Worm (Caenorhabditis elegans) whole organism, L3 larva: ENCODE measurements around the gene C55C3.73.

Experiments
- ZK546.5 ChIP-seq: sonication (generic microtip); optimal IDR thresholded peaks from 2 replicates; lab custom pipeline; 2017; ENCODE audit warnings: missing biosample characterization, missing genetic modification characterization
- aly-2 ChIP-seq: fragments of 150-350 bp; optimal IDR thresholded peaks from 2 replicates; lab custom pipeline; 2014; ENCODE audit warnings: missing biosample characterization, missing genetic modification characterization
- ama-1 ChIP-seq: fragments of 150-350 bp; optimal IDR thresholded peaks from 2 replicates; lab custom pipeline; 2018
- ceh-16 ChIP-seq: sonication (generic microtip); optimal IDR thresholded peaks from 2 replicates; lab custom pipeline; 2017; ENCODE audit warnings: missing biosample characterization, missing genetic modification characterization
- ceh-82 ChIP-seq: fragments of 150-350 bp; optimal IDR thresholded peaks from 2 replicates; lab custom pipeline; 2014; ENCODE audit warnings: missing biosample characterization, missing genetic modification characterization
- ceh-9 ChIP-seq: sonication (generic microtip); optimal IDR thresholded peaks from 2 replicates; lab custom pipeline; 2018; ENCODE audit warnings: missing biosample characterization, missing genetic modification characterization
- daf-12 ChIP-seq: fragments of 150-350 bp; optimal IDR thresholded peaks from 2 replicates; lab custom pipeline; 2014; ENCODE audit warnings: missing biosample characterization, missing genetic modification reagents, missing genetic modification characterization
- egl-27 ChIP-seq: sonication (generic microtip); optimal IDR thresholded peaks from 4 replicates; lab custom pipeline; 2017; ENCODE audit warnings: missing biosample characterization, missing genetic modification reagents, missing genetic modification characterization
- egl-5 ChIP-seq: fragments of 150-350 bp; optimal IDR thresholded peaks from 2 replicates; lab custom pipeline; 2017; ENCODE audit warnings: missing biosample characterization, missing genetic modification reagents, missing genetic modification characterization, inconsistent platforms
- elt-1 ChIP-seq: fragments of 150-350 bp; optimal IDR thresholded peaks from 2 replicates; lab custom pipeline; 2014; ENCODE audit warnings: missing biosample characterization, missing genetic modification characterization
- elt-2 ChIP-seq: sonication (generic microtip); optimal IDR thresholded peaks from 2 replicates; lab custom pipeline; 2016; ENCODE audit warnings: missing genetic modification reagents, mild to moderate bottlenecking, missing genetic modification characterization, missing compliant biosample characterization
- elt-3 ChIP-seq, 3 experiments: fragments of 150-350 bp in 1 of 3; sonication (generic microtip) in 2 of 3; optimal IDR thresholded peaks; 2 replicates in 2 of 3; 4 replicates in 1 of 3; lab custom pipeline; 2014 to 2017; ENCODE audit warnings: missing biosample characterization in 3 of 3, missing genetic modification characterization in 3 of 3
- eor-1 ChIP-seq, 2 experiments: fragments of 150-350 bp; optimal IDR thresholded peaks; 2 replicates each; lab custom pipeline; 2014 to 2018; ENCODE audit warnings: missing biosample characterization in 2 of 2, missing genetic modification characterization in 2 of 2
- fkh-10 ChIP-seq: sonication (generic microtip); optimal IDR thresholded peaks from 2 replicates; lab custom pipeline; 2017; ENCODE audit warnings: missing biosample characterization, missing genetic modification reagents, missing genetic modification characterization
- fkh-2 ChIP-seq: fragments of 150-350 bp; optimal IDR thresholded peaks from 2 replicates; lab custom pipeline; 2014; ENCODE audit warnings: missing biosample characterization, missing genetic modification reagents, missing genetic modification characterization
- fos-1 ChIP-seq: fragments of 150-350 bp; optimal IDR thresholded peaks from 2 replicates; lab custom pipeline; 2014; ENCODE audit warnings: missing biosample characterization, missing genetic modification characterization
- hmg-11 ChIP-seq: sonication (generic microtip); optimal IDR thresholded peaks from 2 replicates; lab custom pipeline; 2016; ENCODE audit warnings: missing genetic modification characterization, missing compliant biosample characterization
- jun-1 ChIP-seq: fragments of 150-350 bp; optimal IDR thresholded peaks from 2 replicates; lab custom pipeline; 2014; ENCODE audit warnings: missing biosample characterization, missing genetic modification reagents, missing genetic modification characterization
- lin-15B ChIP-seq: fragments of 150-350 bp; optimal IDR thresholded peaks from 2 replicates; lab custom pipeline; 2014; ENCODE audit warnings: missing biosample characterization, missing genetic modification characterization
- lin-39 ChIP-seq: fragments of 150-350 bp; optimal IDR thresholded peaks from 2 replicates; lab custom pipeline; 2018; ENCODE audit warnings: missing biosample characterization, missing genetic modification reagents, missing genetic modification characterization
- lsy-12 ChIP-seq: sonication (generic microtip); optimal IDR thresholded peaks from 2 replicates; lab custom pipeline; 2016; ENCODE audit warnings: mild to moderate bottlenecking, missing genetic modification characterization, missing compliant biosample characterization
- mml-1 ChIP-seq: fragments of 150-350 bp; sonication (generic microtip); optimal IDR thresholded peaks from 3 replicates; lab custom pipeline; 2014; ENCODE audit warnings: missing biosample characterization, missing genetic modification characterization
- nfya-1 ChIP-seq: sonication (generic microtip); optimal IDR thresholded peaks from 2 replicates; lab custom pipeline; 2017; ENCODE audit warnings: missing genetic modification characterization, mild to moderate bottlenecking, missing compliant biosample characterization, antibody characterized with exemption, moderate library complexity; ENCODE audit not compliant: insufficient read depth
- nhr-11 ChIP-seq: fragments of 150-350 bp; optimal IDR thresholded peaks from 2 replicates; lab custom pipeline; 2014; ENCODE audit warnings: missing biosample characterization, missing genetic modification characterization
- nhr-12 ChIP-seq: fragments of 150-350 bp; optimal IDR thresholded peaks from 2 replicates; lab custom pipeline; 2014; ENCODE audit warnings: missing biosample characterization, missing genetic modification characterization
- nhr-23 ChIP-seq: fragments of 150-350 bp; optimal IDR thresholded peaks from 2 replicates; lab custom pipeline; 2014; ENCODE audit warnings: missing biosample characterization, missing genetic modification reagents, missing genetic modification characterization
- nhr-237 ChIP-seq: fragments of 150-350 bp; optimal IDR thresholded peaks from 2 replicates; lab custom pipeline; 2014; ENCODE audit warnings: missing biosample characterization, missing genetic modification characterization
- nhr-25 ChIP-seq: sonication (generic microtip); optimal IDR thresholded peaks from 2 replicates; lab custom pipeline; 2017; ENCODE audit warnings: missing biosample characterization, missing genetic modification characterization
- nhr-43 ChIP-seq: sonication (generic microtip); optimal IDR thresholded peaks from 2 replicates; lab custom pipeline; 2016; ENCODE audit warnings: mild to moderate bottlenecking, missing genetic modification characterization, missing compliant biosample characterization; ENCODE audit not compliant: poor library complexity, severe bottlenecking
- nhr-67 ChIP-seq: fragments of 150-350 bp; optimal IDR thresholded peaks from 2 replicates; lab custom pipeline; 2014; ENCODE audit warnings: missing biosample characterization, missing genetic modification characterization
- nhr-76 ChIP-seq: fragments of 150-350 bp; sonication (generic microtip); optimal IDR thresholded peaks from 5 replicates; lab custom pipeline; 2014; ENCODE audit warnings: missing biosample characterization, missing genetic modification characterization
- nhr-77 ChIP-seq: fragments of 150-350 bp; optimal IDR thresholded peaks from 2 replicates; lab custom pipeline; 2014; ENCODE audit warnings: missing biosample characterization, missing genetic modification characterization
- pha-4 ChIP-seq: fragments of 150-350 bp; optimal IDR thresholded peaks from 2 replicates; lab custom pipeline; 2014; ENCODE audit warnings: missing biosample characterization, missing genetic modification reagents, missing genetic modification characterization
- pqm-1 ChIP-seq: fragments of 150-350 bp; optimal IDR thresholded peaks from 2 replicates; lab custom pipeline; 2017; ENCODE audit warnings: missing biosample characterization, missing genetic modification characterization, inconsistent platforms
- sea-2 ChIP-seq: fragments of 150-350 bp; sonication (generic microtip); optimal IDR thresholded peaks from 4 replicates; lab custom pipeline; 2014; ENCODE audit warnings: missing biosample characterization, missing genetic modification reagents, missing genetic modification characterization
- skn-1 ChIP-seq: fragments of 150-350 bp; optimal IDR thresholded peaks from 2 replicates; lab custom pipeline; 2014; ENCODE audit warnings: missing biosample characterization, missing genetic modification characterization
- snpc-4 ChIP-seq: fragments of 150-350 bp; optimal IDR thresholded peaks from 2 replicates; lab custom pipeline; 2014; ENCODE audit warnings: missing biosample characterization, missing genetic modification characterization
- tbx-2 ChIP-seq: sonication (generic microtip); optimal IDR thresholded peaks from 2 replicates; lab custom pipeline; 2016; ENCODE audit warnings: mild to moderate bottlenecking, missing genetic modification characterization, missing compliant biosample characterization
- unc-39 ChIP-seq: sonication (generic microtip); optimal IDR thresholded peaks from 4 replicates; lab custom pipeline; 2017; ENCODE audit warnings: missing biosample characterization, missing genetic modification characterization
- unc-62 ChIP-seq: fragments of 150-350 bp; sonication (generic microtip); optimal IDR thresholded peaks from 4 replicates; lab custom pipeline; 2014; ENCODE audit warnings: missing biosample characterization, missing genetic modification reagents, missing genetic modification characterization
- zag-1 ChIP-seq: fragments of 150-350 bp; optimal IDR thresholded peaks from 2 replicates; lab custom pipeline; 2014; ENCODE audit warnings: missing biosample characterization, missing genetic modification characterization
- ztf-11 ChIP-seq: fragments of 150-350 bp; optimal IDR thresholded peaks from 2 replicates; lab custom pipeline; 2014; ENCODE audit warnings: missing biosample characterization, missing genetic modification characterization
- ztf-4 ChIP-seq: fragments of 150-350 bp; optimal IDR thresholded peaks from 2 replicates; lab custom pipeline; 2014; ENCODE audit warnings: missing biosample characterization, missing genetic modification characterization

C55C3.73 gene

ce11 chrIV:5665353-5665918 lies 37.8 kb downstream of the C55C3.73 start (continued):
- TF ChIP-seq sea-2 (GFP tag; lab: Kevin White, UChicago) (no peak), snpc-4 (tag; lab: Kevin White, UChicago) (peak; percentile 7), ztf-4 (peak; percentile 27), fkh-10 (GFP tag; lab: Kevin White, UChicago) (no peak), ZK546.5 (tag; lab: Kevin White, UChicago) (no peak), nhr-77 (no peak), pha-4 (tag; lab: Kevin White, UChicago) (peak; percentile 11), jun-1 (tag; lab: Kevin White, UChicago) (peak; percentile 31), lin-39 (tag; lab: Kevin White, UChicago) (peak; percentile 70), nhr-76 (tag; lab: Kevin White, UChicago) (no peak), fkh-2 (tag; lab: Kevin White, UChicago) (no peak), nhr-12 (tag; lab: Kevin White, UChicago) (no peak), unc-39 (tag; lab: Kevin White, UChicago) (no peak), nhr-237 (tag; lab: Kevin White, UChicago) (no peak), tbx-2 (tag; lab: Kevin White, UChicago) (no peak), zag-1 (tag; lab: Kevin White, UChicago) (no peak), lsy-12 (tag; lab: Kevin White, UChicago) (no peak), ceh-16 (no peak), nhr-23 (peak; percentile 24), egl-5 (tag; lab: Kevin White, UChicago) (peak; percentile 54), daf-12 (tag; lab: Kevin White, UChicago) (no peak), ceh-82 (tag; lab: Kevin White, UChicago) (no peak), aly-2 (no peak), ama-1 (peak; percentile 83)

ce11 chrIV:5664375-5665004 lies 38.8 kb downstream of the C55C3.73 start, which contains the start of gene bec-1:
TSS of gene bec-1 (minus strand) at chrIV:5664425.
- TF ChIP-seq nhr-77, result no peak
- TF ChIP-seq sea-2 (GFP tag; lab: Kevin White, UChicago), result no peak
- no peak for TF ChIP-seq aly-2
- no peak for TF ChIP-seq unc-62 (GFP tag; lab: Kevin White, UChicago)
- no peak for TF ChIP-seq elt-1 (tag; lab: Kevin White, UChicago)
- no peak for TF ChIP-seq nhr-237 (tag; lab: Kevin White, UChicago)
- no peak for TF ChIP-seq fkh-10 (GFP tag; lab: Kevin White, UChicago)
- TF ChIP-seq nhr-67, result no peak
- TF ChIP-seq lin-15B (tag; lab: Kevin White, UChicago), result no peak
- peak; percentile 11 for TF ChIP-seq pqm-1 (tag; lab: Kevin White, UChicago)
- TF ChIP-seq egl-27, result no peak
- TF ChIP-seq ama-1, result peak; percentile 65
- no peak for TF ChIP-seq nhr-43
- TF ChIP-seq ceh-16, result no peak
- no peak for TF ChIP-seq skn-1 (tag; lab: Kevin White, UChicago)
- no peak for TF ChIP-seq snpc-4 (tag; lab: Kevin White, UChicago)
- TF ChIP-seq ztf-4, result no peak
- no peak for TF ChIP-seq ztf-11 (tag; lab: Kevin White, UChicago)
- no peak for TF ChIP-seq nfya-1 (tag; lab: Kevin White, UChicago)
- TF ChIP-seq lin-39 (tag; lab: Kevin White, UChicago), result no peak
- no peak for TF ChIP-seq egl-5 (tag; lab: Kevin White, UChicago)
- no peak for TF ChIP-seq mml-1 (tag; lab: Kevin White, UChicago)
- no peak for TF ChIP-seq ceh-9 (tag; lab: Kevin White, UChicago)
- no peak for TF ChIP-seq lsy-12 (tag; lab: Kevin White, UChicago)
- peak; percentile 43 for TF ChIP-seq elt-2 (tag; lab: Kevin White, UChicago)
- no peak for TF ChIP-seq hmg-11 (tag; lab: Kevin White, UChicago)
- no peak for TF ChIP-seq nhr-23
- TF ChIP-seq pha-4 (tag; lab: Kevin White, UChicago), result peak; percentile 25
- peak; percentile 5 for TF ChIP-seq nhr-25 (tag; lab: Kevin White, UChicago)
- no peak for TF ChIP-seq eor-1 (tag; optimal IDR thresholded peaks at IDR 0.05; lab: Kevin White, UChicago)
- TF ChIP-seq fkh-2 (tag; lab: Kevin White, UChicago), result no peak
- no peak for TF ChIP-seq nhr-11 (tag; lab: Kevin White, UChicago)
- no peak for TF ChIP-seq ZK546.5 (tag; lab: Kevin White, UChicago)
- no peak for TF ChIP-seq zag-1 (tag; lab: Kevin White, UChicago)
- no peak for TF ChIP-seq nhr-76 (tag; lab: Kevin White, UChicago)
- TF ChIP-seq elt-3 (tag; optimal IDR thresholded peaks at IDR 0.05; lab: Kevin White, UChicago), result no peak
- no peak for TF ChIP-seq fos-1 (tag; lab: Kevin White, UChicago)
